Fruit fly (Drosophila melanogaster) whole organism, prepupa: ENCODE measurements around the gene CG33490.

Source experiments
- CG10669 ChIP-seq: fragments of 200-800 bp; sonication (Bioruptor generic); optimal IDR thresholded peaks from 3 replicates; lab custom pipeline; 2018; ENCODE audit warnings: missing biosample characterization, mild to moderate bottlenecking, missing genetic modification characterization, moderate library complexity
- CG1621 ChIP-seq: fragments of 200-800 bp; sonication (Bioruptor generic); optimal IDR thresholded peaks from 3 replicates; lab custom pipeline; 2018; ENCODE audit warnings: missing biosample characterization, mild to moderate bottlenecking, missing genetic modification characterization
- CG32006 ChIP-seq: fragments of 200-800 bp; sonication (Bioruptor generic); optimal IDR thresholded peaks from 3 replicates; lab custom pipeline; 2017; ENCODE audit warnings: missing biosample characterization, mild to moderate bottlenecking, missing genetic modification characterization
- CG6163 ChIP-seq: fragments of 200-800 bp; sonication (Bioruptor generic); IDR thresholded peaks from 3 replicates; pipeline ENCODE4 v1.3.6; 2022; ENCODE audit warnings: missing biosample characterization, missing genetic modification characterization
- Eip75B ChIP-seq: fragments of 200-800 bp; sonication (Bioruptor generic); optimal IDR thresholded peaks from 3 replicates; lab custom pipeline; 2016; ENCODE audit warnings: missing biosample characterization, missing genetic modification characterization
- dac ChIP-seq: fragments of 200-800 bp; sonication (Bioruptor generic); optimal IDR thresholded peaks from 2 replicates; lab custom pipeline; 2017; ENCODE audit warnings: missing biosample characterization, mild to moderate bottlenecking, missing genetic modification characterization
- dsx ChIP-seq: fragments of 200-800 bp; optimal IDR thresholded peaks from 3 replicates; lab custom pipeline; 2019; ENCODE audit warnings: missing biosample characterization, mild to moderate bottlenecking, missing genetic modification characterization, moderate library complexity; ENCODE audit not compliant: poor library complexity, severe bottlenecking

DNA sequence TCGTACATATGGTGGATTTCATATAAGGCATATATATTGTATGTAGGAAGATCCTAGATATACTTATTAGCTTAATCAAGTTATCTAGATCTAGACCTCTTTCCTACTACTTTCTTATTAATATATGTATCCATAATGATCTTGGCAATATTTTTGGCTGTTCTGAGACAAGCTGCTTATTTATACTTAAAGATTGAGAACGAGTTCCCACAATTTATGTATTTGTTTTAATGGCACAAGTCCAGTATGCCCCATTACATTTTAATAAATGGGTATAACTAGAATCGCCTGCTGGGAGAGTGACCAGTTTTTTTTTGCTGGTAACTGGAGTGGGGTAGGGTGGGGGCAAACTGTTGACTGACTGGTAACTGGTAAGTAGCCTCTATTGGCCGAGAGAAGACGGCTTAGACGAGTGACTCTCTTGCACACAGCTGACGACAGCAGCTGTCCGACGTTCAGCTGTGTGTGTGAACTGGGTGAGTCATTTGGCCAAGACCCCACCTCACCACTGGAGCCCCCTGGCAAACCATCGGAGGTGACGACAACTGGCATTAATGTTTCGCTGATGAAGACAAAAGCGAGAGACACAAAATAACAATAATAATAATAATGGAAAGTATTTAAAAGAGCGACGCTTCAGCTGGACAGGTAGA, 37.6 kb downstream of the CG33490 start:
- no peak for TF ChIP-seq CG1621 (tag; lab: Kevin White, UChicago)
- TF ChIP-seq CG10669 (GFP tag; lab: Kevin White, UChicago), result no peak
- TF ChIP-seq dac (GFP tag; lab: Kevin White, UChicago), result peak; percentile 45
- no peak for TF ChIP-seq CG6163 (GFP tag; lab: Robert Waterston, UW)
- TF ChIP-seq dsx (GFP tag; lab: Kevin White, UChicago), result no peak
- no peak for TF ChIP-seq Eip75B (GFP tag; lab: Kevin White, UChicago)
- peak; percentile 78 for TF ChIP-seq CG32006 (GFP tag; lab: Kevin White, UChicago)
